Worm (Caenorhabditis elegans) whole organism, L1 larva: ENCODE data around the gene cutl-19.

Experiments used
- C04F5.9 ChIP-seq: sonication (generic microtip); optimal IDR thresholded peaks from 2 replicates; lab custom pipeline; 2016; ENCODE audit warnings: missing genetic modification characterization, missing compliant biosample characterization
- ama-1 ChIP-seq: fragments of 150-350 bp; optimal IDR thresholded peaks from 2 replicates; lab custom pipeline; 2014
- ceh-8 ChIP-seq: fragments of 200-800 bp; sonication (Bioruptor generic); optimal IDR thresholded peaks from 2 replicates; lab custom pipeline; 2018; ENCODE audit warnings: mild to moderate bottlenecking, missing genetic modification characterization, moderate library complexity, missing compliant biosample characterization
- ceh-88 ChIP-seq: fragments of 200-800 bp; sonication (Bioruptor generic); IDR thresholded peaks from 2 replicates; pipeline ENCODE4 v1.3.6; 2022; ENCODE audit warnings: missing genetic modification characterization, missing compliant biosample characterization
- ceh-90 ChIP-seq: sonication (generic microtip); optimal IDR thresholded peaks from 2 replicates; lab custom pipeline; 2016; ENCODE audit warnings: missing genetic modification characterization, missing compliant biosample characterization
- dsc-1 ChIP-seq: sonication (generic microtip); optimal IDR thresholded peaks from 2 replicates; lab custom pipeline; 2016; ENCODE audit warnings: mild to moderate bottlenecking, missing genetic modification characterization, missing compliant biosample characterization
- egl-27 ChIP-seq, 2 experiments: fragments of 150-350 bp in 1 of 2; sonication (generic microtip); optimal IDR thresholded peaks; 3 replicates each; lab custom pipeline; 2017 to 2018; ENCODE audit warnings: missing biosample characterization in 2 of 2, missing genetic modification characterization in 2 of 2, missing genetic modification reagents in 2 of 2
- fos-1 ChIP-seq: fragments of 150-350 bp; optimal IDR thresholded peaks from 2 replicates; lab custom pipeline; 2014; ENCODE audit warnings: missing biosample characterization, missing genetic modification characterization
- hpl-2 ChIP-seq: fragments of 150-350 bp; optimal IDR thresholded peaks from 2 replicates; lab custom pipeline; 2014; ENCODE audit warnings: missing biosample characterization, missing genetic modification reagents, missing genetic modification characterization
- irx-1 ChIP-seq: sonication (generic microtip); optimal IDR thresholded peaks from 2 replicates; lab custom pipeline; 2016; ENCODE audit warnings: missing genetic modification characterization, missing compliant biosample characterization
- isw-1 ChIP-seq: fragments of 200-800 bp; sonication (Bioruptor generic); IDR thresholded peaks from 2 replicates; pipeline ENCODE4 v1.3.6; 2022; ENCODE audit warnings: missing genetic modification characterization, missing compliant biosample characterization
- lin-13 ChIP-seq: fragments of 150-350 bp; optimal IDR thresholded peaks from 2 replicates; lab custom pipeline; 2014; ENCODE audit warnings: missing biosample characterization, missing genetic modification reagents, missing genetic modification characterization
- lin-35 ChIP-seq, 2 experiments: fragments of 150-350 bp; optimal IDR thresholded peaks; 2 replicates each; lab custom pipeline; 2014; ENCODE audit warnings: missing biosample characterization in 2 of 2, missing genetic modification characterization in 2 of 2, missing genetic modification reagents in 2 of 2
- lin-39 ChIP-seq: fragments of 150-350 bp; optimal IDR thresholded peaks from 2 replicates; lab custom pipeline; 2014; ENCODE audit warnings: missing biosample characterization, missing genetic modification reagents, missing genetic modification characterization
- mep-1 ChIP-seq: fragments of 150-350 bp; optimal IDR thresholded peaks from 2 replicates; lab custom pipeline; 2014; ENCODE audit warnings: missing biosample characterization, missing genetic modification characterization
- nhr-11 ChIP-seq: fragments of 150-350 bp; optimal IDR thresholded peaks from 2 replicates; lab custom pipeline; 2014; ENCODE audit warnings: missing biosample characterization, missing genetic modification characterization
- nhr-19 ChIP-seq: fragments of 200-800 bp; sonication (Bioruptor generic); conservative IDR thresholded peaks from 2 replicates; pipeline ENCODE4 v1.3.6; 2022; ENCODE audit warnings: missing genetic modification characterization, missing compliant biosample characterization
- nhr-237 ChIP-seq: fragments of 150-350 bp; optimal IDR thresholded peaks from 2 replicates; lab custom pipeline; 2014; ENCODE audit warnings: missing biosample characterization, missing genetic modification characterization
- nhr-85 ChIP-seq: sonication (generic microtip); peaks from one replicate; lab custom pipeline; 2016; ENCODE audit warnings: missing genetic modification characterization, inconsistent platforms, missing compliant biosample characterization
- pag-3 ChIP-seq: sonication (generic microtip); optimal IDR thresholded peaks from 2 replicates; lab custom pipeline; 2017; ENCODE audit warnings: missing genetic modification characterization, mild to moderate bottlenecking, missing compliant biosample characterization, antibody characterized with exemption, borderline replicate concordance; ENCODE audit not compliant: insufficient read depth
- skn-1 ChIP-seq: fragments of 150-350 bp; optimal IDR thresholded peaks from 2 replicates; lab custom pipeline; 2014; ENCODE audit warnings: missing biosample characterization, missing genetic modification characterization
- snpc-4 ChIP-seq: fragments of 150-350 bp; optimal IDR thresholded peaks from 2 replicates; lab custom pipeline; 2014; ENCODE audit warnings: missing biosample characterization, missing genetic modification characterization
- sox-4 ChIP-seq: sonication (generic microtip); optimal IDR thresholded peaks from 2 replicates; lab custom pipeline; 2016; ENCODE audit warnings: missing genetic modification characterization, missing compliant biosample characterization
- sup-37 ChIP-seq: fragments of 200-800 bp; sonication (Bioruptor generic); optimal IDR thresholded peaks from 2 replicates; lab custom pipeline; 2018; ENCODE audit warnings: mild to moderate bottlenecking, missing genetic modification characterization, missing compliant biosample characterization
- swsn-7 ChIP-seq: sonication (generic microtip); optimal IDR thresholded peaks from 2 replicates; lab custom pipeline; 2016; ENCODE audit warnings: missing genetic modification characterization, missing compliant biosample characterization
- unc-62 ChIP-seq: fragments of 150-350 bp; optimal IDR thresholded peaks from 2 replicates; lab custom pipeline; 2014; ENCODE audit warnings: missing biosample characterization, missing genetic modification reagents, missing genetic modification characterization

cutl-19 gene

DNA sequence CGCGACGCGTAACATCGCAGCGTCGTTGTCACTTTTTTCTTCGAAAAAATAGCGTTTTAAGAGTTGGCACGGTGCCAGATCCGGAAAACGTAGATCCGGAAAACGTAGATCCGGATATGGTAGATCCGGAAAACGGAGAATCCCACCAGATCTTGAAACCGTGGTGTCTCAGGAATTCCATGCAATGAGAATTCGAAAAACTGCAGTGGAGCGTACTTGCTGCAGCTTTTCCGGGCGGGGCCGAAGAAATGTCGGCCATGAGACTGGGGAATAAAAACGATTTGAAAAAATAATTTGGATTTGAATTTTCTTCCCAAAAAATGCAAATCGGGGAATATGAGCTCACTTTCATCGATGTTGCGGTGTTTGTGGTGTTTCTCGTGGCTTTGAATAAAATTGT lies 44.9 kb downstream of the cutl-19 start, which contains the start of gene K10D2.5 (continued):
- TF ChIP-seq skn-1 (tag; lab: Kevin White, UChicago) (peak; percentile 84), pag-3 (tag; lab: Kevin White, UChicago) (peak; percentile 18), snpc-4 (tag; lab: Kevin White, UChicago) (peak; percentile 84), ama-1 (lab: Kevin White, UChicago) (no peak), fos-1 (tag; lab: Kevin White, UChicago) (peak; percentile 82), irx-1 (tag; lab: Kevin White, UChicago) (peak; percentile 93), egl-27 (tag; optimal IDR thresholded peaks at IDR 0.05; lab: Kevin White, UChicago) (peak in 1 of 2 experiments; percentile 14), dsc-1 (peak; percentile 94), nhr-237 (tag; lab: Kevin White, UChicago) (peak; percentile 76), nhr-11 (peak; percentile 73), sup-37 (peak; percentile 72), ceh-8 (GFP tag; lab: Kevin White, UChicago) (peak; percentile 50), ceh-88 (peak; percentile 81)

ce11 chrIII:5171945-5172344 lies 45.5 kb downstream of the cutl-19 start, which contains the start of gene prp-19:
Gene prp-19 (minus strand): TSS chrIII:5172045.
- TF ChIP-seq isw-1 (GFP tag; lab: Robert Waterston, UW) (no peak), lin-39 (no peak), ceh-8 (GFP tag; lab: Kevin White, UChicago) (no peak), lin-13 (no peak), swsn-7 (tag; lab: Kevin White, UChicago) (no peak), sox-4 (tag; lab: Kevin White, UChicago) (no peak), ceh-88 (no peak), lin-35 (GFP tag; optimal IDR thresholded peaks at IDR 0.05; lab: Kevin White, UChicago) (no peak), hpl-2 (no peak), ceh-90 (tag; lab: Kevin White, UChicago) (no peak), mep-1 (tag; lab: Kevin White, UChicago) (no peak), nhr-85 (tag; lab: Kevin White, UChicago) (no peak), C04F5.9 (tag; lab: Kevin White, UChicago) (no peak)

DNA sequence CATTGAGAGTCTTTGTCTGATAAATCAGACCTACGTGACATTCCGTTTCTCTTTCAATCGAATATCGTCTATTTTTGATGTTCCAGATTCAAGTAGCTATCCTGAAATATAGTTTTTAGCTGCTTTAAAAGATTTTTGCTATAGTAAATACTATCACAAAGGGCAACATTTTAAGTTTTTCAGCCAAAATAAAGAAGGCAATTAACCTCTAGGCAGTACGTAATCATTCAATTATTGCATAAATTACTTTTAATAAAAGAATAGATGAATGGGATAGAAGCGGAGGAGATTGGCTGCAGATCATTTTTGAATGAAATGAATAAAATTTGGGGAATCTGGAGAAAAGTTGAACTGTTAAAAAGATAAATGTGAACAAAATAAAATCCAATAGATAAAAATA lies 47.7 kb downstream of the cutl-19 start, which contains the start of gene ulp-1:
Gene ulp-1, minus strand, starts transcription at position 101 of the 400 bp plus-strand sequence.
- TF ChIP-seq nhr-19 = no peak
- TF ChIP-seq lin-39 = no peak
- no peak for TF ChIP-seq unc-62
